Fruit fly (Drosophila melanogaster) S2 (cell line): ENCODE data around the gene CG13315.
A peak's percentile ranks its signal among the peaks of the same experiment; 100 is the strongest.

Source experiments
- CG8478 ChIP-seq: fragments of >200 bp; optimal IDR thresholded peaks from 2 replicates; lab custom pipeline; 2018
- CTCF ChIP-seq, 2 experiments: fragments of >200 bp; optimal IDR thresholded peaks; 2 replicates each; lab custom pipeline; 2018

The CG13315 gene

dm6 chr3L:9136976-9137954, 40.6 kb downstream of the CG13315 start, which contains the start of the genes Use1 and nwk:
Use1 (minus strand) TSS chr3L:9137181.
nwk (plus strand) TSS chr3L:9137860.
- peak in 1 of 2 experiments; percentile 32 for TF ChIP-seq CTCF (optimal IDR thresholded peaks at IDR 0.05; lab: Kevin White, UChicago)
- TF ChIP-seq CG8478 (lab: Kevin White, UChicago) = no peak

dm6 chr3L:9139553-9139952, 42.9 kb downstream of the CG13315 start:
- no peak for TF ChIP-seq CG8478 (lab: Kevin White, UChicago)
- TF ChIP-seq CTCF (optimal IDR thresholded peaks at IDR 0.05; lab: Kevin White, UChicago) = no peak

DNA sequence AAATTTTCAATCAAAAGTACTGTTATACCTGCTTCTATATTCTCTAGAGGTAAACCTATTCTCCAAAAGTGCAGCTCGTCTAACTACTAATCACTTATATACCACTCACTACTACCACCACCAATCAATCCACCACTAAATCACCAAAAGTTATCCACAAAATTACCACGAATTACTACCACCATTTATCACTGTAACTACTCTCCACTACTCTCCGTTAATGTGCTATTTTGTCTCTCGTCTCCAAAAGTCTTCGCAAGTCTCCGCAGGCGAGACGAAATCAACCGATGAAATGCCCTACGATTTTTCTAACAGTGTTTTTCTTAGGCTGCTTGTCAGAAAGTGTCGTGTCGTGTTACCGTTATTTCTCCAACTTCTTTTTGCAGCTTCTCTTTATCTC, 45.3 kb downstream of the CG13315 start:
- no peak for TF ChIP-seq CG8478 (lab: Kevin White, UChicago)
- no peak for TF ChIP-seq CTCF (optimal IDR thresholded peaks at IDR 0.05; lab: Kevin White, UChicago)
